Fruit fly (Drosophila melanogaster): ENCODE measurements around the gene CG10570.

The CG10570 gene

dm6 chr2L:18789773-18790385, 21.2 kb downstream of the CG10570 start:
- TF ChIP-seq CG8301 (tag; optimal IDR thresholded peaks at IDR 0.05): no peak
- no peak for TF ChIP-seq CG9948 (tag; optimal IDR thresholded peaks at IDR 0.05)
- TF ChIP-seq CG34367 (tag; optimal IDR thresholded peaks at IDR 0.05): no peak
- no peak for TF ChIP-seq fd96Ca (GFP tag; IDR thresholded peaks at IDR 0.05)
- TF ChIP-seq Ets98B (GFP tag; IDR thresholded peaks at IDR 0.05): no peak
- TF ChIP-seq CG13204 (GFP tag; optimal IDR thresholded peaks at IDR 0.05): no peak
- TF ChIP-seq CG14655 (GFP tag; optimal IDR thresholded peaks at IDR 0.05): no peak
- TF ChIP-seq gl (tag; optimal IDR thresholded peaks at IDR 0.05): no peak

dm6 chr2L:18788953-18789352, 22.1 kb downstream of the CG10570 start:
- no peak for TF ChIP-seq fd96Ca (GFP tag; IDR thresholded peaks at IDR 0.05)
- TF ChIP-seq CG9948 (tag; optimal IDR thresholded peaks at IDR 0.05): no peak
- no peak for TF ChIP-seq Snoo (tag; optimal IDR thresholded peaks at IDR 0.05)
- no peak for TF ChIP-seq CG8301 (tag; optimal IDR thresholded peaks at IDR 0.05)

- no peak for TF ChIP-seq CG13204 (GFP tag; optimal IDR thresholded peaks at IDR 0.05)
- TF ChIP-seq fd96Ca (GFP tag; IDR thresholded peaks at IDR 0.05): no peak
- no peak for TF ChIP-seq CG8301 (tag; optimal IDR thresholded peaks at IDR 0.05)
Observed at dm6 chr2L:18787415-18787989, 23.6 kb downstream of the CG10570 start.

dm6 chr2L:18785026-18785600, 25.9 kb downstream of the CG10570 start:
- TF ChIP-seq CG32121 (GFP tag; IDR thresholded peaks at IDR 0.05) (no peak), gl (tag; optimal IDR thresholded peaks at IDR 0.05) (no peak), fd96Ca (GFP tag; IDR thresholded peaks at IDR 0.05) (no peak)

dm6 chr2L:18783357-18784040, 27.6 kb downstream of the CG10570 start:
- no peak for TF ChIP-seq Pif1A (GFP tag; optimal IDR thresholded peaks at IDR 0.05)
- TF ChIP-seq Ets98B (GFP tag; IDR thresholded peaks at IDR 0.05): no peak
- no peak for TF ChIP-seq D1 (tag; optimal IDR thresholded peaks at IDR 0.05)

dm6 chr2L:18782936-18783335, 28.1 kb downstream of the CG10570 start:
- TF ChIP-seq CG8301 (tag; optimal IDR thresholded peaks at IDR 0.05): no peak
- TF ChIP-seq CG8159 (tag; optimal IDR thresholded peaks at IDR 0.05): no peak
- no peak for TF ChIP-seq EcR (GFP tag; optimal IDR thresholded peaks at IDR 0.05)
- TF ChIP-seq gl (tag; optimal IDR thresholded peaks at IDR 0.05): no peak
- no peak for TF ChIP-seq CG32121 (GFP tag; IDR thresholded peaks at IDR 0.05)
- no peak for TF ChIP-seq CG13204 (GFP tag; optimal IDR thresholded peaks at IDR 0.05)
- TF ChIP-seq CG9948 (tag; optimal IDR thresholded peaks at IDR 0.05): no peak
- no peak for TF ChIP-seq D1 (tag; optimal IDR thresholded peaks at IDR 0.05)
- TF ChIP-seq CG4496 (GFP tag; IDR thresholded peaks at IDR 0.05): no peak
- no peak for TF ChIP-seq CG17806 (tag; optimal IDR thresholded peaks at IDR 0.05)
- no peak for TF ChIP-seq rn (GFP tag; IDR thresholded peaks at IDR 0.05)
- TF ChIP-seq CG15710 (tag; optimal IDR thresholded peaks at IDR 0.05): no peak

dm6 chr2L:18782212-18782825, 28.7 kb downstream of the CG10570 start:
- TF ChIP-seq gl (tag; optimal IDR thresholded peaks at IDR 0.05) (no peak), rn (GFP tag; IDR thresholded peaks at IDR 0.05) (no peak), CG9948 (tag; optimal IDR thresholded peaks at IDR 0.05) (no peak), Pif1B (GFP tag; optimal IDR thresholded peaks at IDR 0.05) (no peak), CG15710 (tag; optimal IDR thresholded peaks at IDR 0.05) (no peak), CG17806 (tag; optimal IDR thresholded peaks at IDR 0.05) (no peak), Ets98B (GFP tag; IDR thresholded peaks at IDR 0.05) (no peak), CG32121 (GFP tag; IDR thresholded peaks at IDR 0.05) (no peak), CG13204 (GFP tag; optimal IDR thresholded peaks at IDR 0.05) (no peak), CG12605 (GFP tag; IDR thresholded peaks at IDR 0.05) (no peak), CG34367 (tag; optimal IDR thresholded peaks at IDR 0.05) (no peak), CG8301 (tag; optimal IDR thresholded peaks at IDR 0.05) (no peak), CG10348 (GFP tag; IDR thresholded peaks at IDR 0.05) (no peak), CG4496 (GFP tag; IDR thresholded peaks at IDR 0.05) (no peak), Snoo (tag; optimal IDR thresholded peaks at IDR 0.05) (no peak), CG14655 (GFP tag; optimal IDR thresholded peaks at IDR 0.05) (no peak), EcR (GFP tag; optimal IDR thresholded peaks at IDR 0.05) (no peak), D1 (tag; optimal IDR thresholded peaks at IDR 0.05) (no peak), Pif1A (GFP tag; optimal IDR thresholded peaks at IDR 0.05) (no peak)
